Fruit fly (Drosophila melanogaster): ENCODE measurements around the gene Dip-C.

Gene Dip-C

dm6 chr3R:12439401-12440143 lies 26.0 kb upstream of the Dip-C start, which contains the start of gene Desat1 (continued):
- no peak for TF ChIP-seq CG18599 (GFP tag; optimal IDR thresholded peaks at IDR 0.05)
- TF ChIP-seq ci (GFP tag; IDR thresholded peaks at IDR 0.05), result no peak
- no peak for TF ChIP-seq CG8388 (GFP tag; optimal IDR thresholded peaks at IDR 0.05)
- TF ChIP-seq CoRest (tag; optimal IDR thresholded peaks at IDR 0.05), result no peak
- no peak for TF ChIP-seq Elba2 (GFP tag; optimal IDR thresholded peaks at IDR 0.05)
- TF ChIP-seq sqz (GFP tag; optimal IDR thresholded peaks at IDR 0.05), result no peak
- no peak for TF ChIP-seq CG11560 (tag; IDR thresholded peaks at IDR 0.05)
- no peak for TF ChIP-seq CG9215 (GFP tag; IDR thresholded peaks at IDR 0.05)
- TF ChIP-seq cwo (GFP tag; optimal IDR thresholded peaks at IDR 0.05), result peak; percentile 80
- TF ChIP-seq CG10321 (GFP tag; IDR thresholded peaks at IDR 0.05), result no peak
- TF ChIP-seq CG10209 (GFP tag; optimal IDR thresholded peaks at IDR 0.05), result no peak
- no peak for TF ChIP-seq Blimp-1 (GFP tag; optimal IDR thresholded peaks at IDR 0.05)
- peak; percentile 12 for TF ChIP-seq CG17186 (GFP tag; optimal IDR thresholded peaks at IDR 0.05)
- no peak for TF ChIP-seq unpg (GFP tag; optimal IDR thresholded peaks at IDR 0.05)
- TF ChIP-seq CG15269 (tag; optimal IDR thresholded peaks at IDR 0.05), result no peak
- TF ChIP-seq dati (GFP tag; IDR thresholded peaks at IDR 0.05), result no peak
- TF ChIP-seq bowl (GFP tag; IDR thresholded peaks at IDR 0.05), result no peak
- TF ChIP-seq NC2β (GFP tag; optimal IDR thresholded peaks at IDR 0.05), result peak; percentile 4
- TF ChIP-seq CTCF (GFP tag; optimal IDR thresholded peaks at IDR 0.05), result peak; percentile 14
- no peak for TF ChIP-seq Tbp (GFP tag; optimal IDR thresholded peaks at IDR 0.05)
- peak; percentile 93 for TF ChIP-seq Opbp (GFP tag; IDR thresholded peaks at IDR 0.05; ENCODE audit: partially characterized antibody)
- TF ChIP-seq CG30403 (GFP tag; optimal IDR thresholded peaks at IDR 0.05), result peak; percentile 8
- no peak for TF ChIP-seq CG13894 (tag; optimal IDR thresholded peaks at IDR 0.05)
- no peak for TF ChIP-seq CG31441 (GFP tag; IDR thresholded peaks at IDR 0.05)
- TF ChIP-seq sna (GFP tag; IDR thresholded peaks at IDR 0.05; ENCODE audit: partially characterized antibody), result peak; percentile 93
- no peak for TF ChIP-seq fd96Cb (tag; optimal IDR thresholded peaks at IDR 0.05)
- no peak for TF ChIP-seq Dad (GFP tag; optimal IDR thresholded peaks at IDR 0.05)
- TF ChIP-seq gem (tag; optimal IDR thresholded peaks at IDR 0.05), result peak; percentile 11
- TF ChIP-seq seq (GFP tag; IDR thresholded peaks at IDR 0.05), result no peak
- TF ChIP-seq CG10147 (GFP tag; optimal IDR thresholded peaks at IDR 0.05), result no peak
- no peak for TF ChIP-seq Camta (GFP tag; optimal IDR thresholded peaks at IDR 0.05)
- no peak for TF ChIP-seq sim (GFP tag; IDR thresholded peaks at IDR 0.05)
- TF ChIP-seq CG15514 (GFP tag; optimal IDR thresholded peaks at IDR 0.05), result peak; percentile 41
- peak; percentile 34 for TF ChIP-seq gfzf (GFP tag; optimal IDR thresholded peaks at IDR 0.05)
- no peak for TF ChIP-seq CG1529 (GFP tag; optimal IDR thresholded peaks at IDR 0.05)
- TF ChIP-seq pan (optimal IDR thresholded peaks at IDR 0.05), result no peak
- TF ChIP-seq pan (GFP tag; optimal IDR thresholded peaks at IDR 0.05 in 1 of 2, IDR thresholded peaks at IDR 0.05 in 1 of 2), result no peak
- TF ChIP-seq Stat92E (GFP tag; optimal IDR thresholded peaks at IDR 0.05), result peak in 1 of 3 experiments; percentile 41
- TF ChIP-seq B-H1 (GFP tag; IDR thresholded peaks at IDR 0.05), result no peak
- no peak for TF ChIP-seq CG12299 (tag; optimal IDR thresholded peaks at IDR 0.05)
- no peak for TF ChIP-seq CG15479 (GFP tag; optimal IDR thresholded peaks at IDR 0.05)
- TF ChIP-seq CG34376 (GFP tag; optimal IDR thresholded peaks at IDR 0.05), result peak; percentile 74
- peak; percentile 9 for TF ChIP-seq phol (tag; optimal IDR thresholded peaks at IDR 0.05)
- TF ChIP-seq wdn (GFP tag; IDR thresholded peaks at IDR 0.05), result no peak
- TF ChIP-seq CG10565 (GFP tag; optimal IDR thresholded peaks at IDR 0.05), result no peak
- TF ChIP-seq CG17568 (GFP tag; optimal IDR thresholded peaks at IDR 0.05), result no peak
- peak; percentile 72 for TF ChIP-seq mld (GFP tag; IDR thresholded peaks at IDR 0.05; ENCODE audit: partially characterized antibody)
- no peak for TF ChIP-seq CG12236 (GFP tag; optimal IDR thresholded peaks at IDR 0.05)
- no peak for TF ChIP-seq h (optimal IDR thresholded peaks at IDR 0.05)
- no peak for TF ChIP-seq ap (GFP tag; IDR thresholded peaks at IDR 0.05)
